Worm (Caenorhabditis elegans) whole organism, late embryonic: Measurements from ENCODE around the gene sdz-5.

ENCODE experiments used
- C38D4.7 ChIP-seq: fragments of 200-800 bp; sonication (Bioruptor generic); optimal IDR thresholded peaks from 2 replicates; lab custom pipeline; 2018; ENCODE audit warnings: mild to moderate bottlenecking, missing genetic modification characterization, moderate library complexity, missing compliant biosample characterization
- ama-1 ChIP-seq: fragments of 150-350 bp; optimal IDR thresholded peaks from 2 replicates; lab custom pipeline; 2014
- ceh-14 ChIP-seq: sonication (generic microtip); optimal IDR thresholded peaks from 2 replicates; lab custom pipeline; 2016; ENCODE audit warnings: missing genotype, missing genetic modification characterization, missing compliant biosample characterization
- ceh-19 ChIP-seq: fragments of 200-800 bp; sonication (Bioruptor generic); optimal IDR thresholded peaks from 2 replicates; lab custom pipeline; 2018; ENCODE audit warnings: mild to moderate bottlenecking, missing genetic modification characterization, missing compliant biosample characterization
- pha-4 ChIP-seq: fragments of 150-350 bp; optimal IDR thresholded peaks from 2 replicates; lab custom pipeline; 2018; ENCODE audit warnings: missing biosample characterization, missing genetic modification reagents, missing genetic modification characterization
- ref-2 ChIP-seq: sonication (generic microtip); optimal IDR thresholded peaks from 2 replicates; lab custom pipeline; 2016; ENCODE audit warnings: missing genetic modification characterization, missing compliant biosample characterization
- unc-42 ChIP-seq: sonication (generic microtip); optimal IDR thresholded peaks from 2 replicates; lab custom pipeline; 2016; ENCODE audit warnings: missing genotype, missing genetic modification characterization, missing compliant biosample characterization
- unc-86 ChIP-seq: sonication (generic microtip); optimal IDR thresholded peaks from 2 replicates; lab custom pipeline; 2016; ENCODE audit warnings: missing genetic modification characterization, missing compliant biosample characterization

DNA sequence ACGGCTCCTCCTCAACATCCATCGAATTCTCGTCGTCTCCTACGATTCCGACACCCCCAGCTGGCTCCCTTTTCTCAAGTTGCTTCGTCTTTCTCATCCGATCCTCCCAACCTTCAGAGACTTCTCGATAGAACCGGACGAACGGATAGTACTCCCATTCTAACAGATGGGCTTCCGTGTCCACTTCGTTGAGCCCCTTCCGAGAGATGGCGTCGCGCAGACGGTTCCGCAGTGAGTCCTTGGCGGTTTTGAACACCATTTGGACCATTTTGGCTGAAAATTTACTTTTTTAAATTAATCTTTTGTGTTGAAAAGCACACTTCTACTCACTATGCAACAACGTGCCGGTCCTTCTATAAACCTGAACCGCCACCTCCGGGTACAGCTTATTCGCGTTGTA is 45.2 kb downstream of the sdz-5 start:
- TF ChIP-seq pha-4 (tag; lab: Kevin White, UChicago) (no peak), unc-86 (tag; lab: Kevin White, UChicago) (no peak), C38D4.7 (GFP tag; lab: Kevin White, UChicago) (no peak), unc-42 (tag; lab: Kevin White, UChicago) (no peak), ceh-19 (GFP tag; lab: Kevin White, UChicago) (no peak), ama-1 (lab: Kevin White, UChicago) (no peak), ref-2 (no peak), ceh-14 (tag; lab: Kevin White, UChicago) (no peak)
